Fruit fly (Drosophila melanogaster): ENCODE measurements around the gene CG13318.

CG13318 gene

DNA sequence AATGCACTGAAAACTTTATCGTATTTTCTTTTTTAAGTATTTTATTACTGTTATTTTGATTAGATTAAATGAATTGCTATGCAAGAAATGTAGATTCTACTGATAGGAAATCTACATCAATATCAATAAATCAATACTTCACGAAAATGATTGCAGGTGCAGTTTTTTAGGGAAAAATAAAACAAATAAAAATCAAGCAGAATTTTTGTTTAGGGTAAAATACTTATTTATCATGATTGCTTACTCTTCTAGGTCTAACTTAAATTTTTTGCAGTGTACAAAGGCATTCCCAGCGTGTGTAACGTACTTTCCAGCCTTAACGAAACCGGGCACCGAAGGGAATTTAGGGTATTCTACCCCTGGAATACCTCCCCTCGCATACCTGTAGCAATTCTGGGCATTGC lies 36.0 kb upstream of the CG13318 start (continued):
- TF ChIP-seq HLH106 (tag; optimal IDR thresholded peaks at IDR 0.05) (peak; percentile 63), Mio (GFP tag; optimal IDR thresholded peaks at IDR 0.05) (no peak), ey (GFP tag; optimal IDR thresholded peaks at IDR 0.05) (peak; percentile 57)

- TF ChIP-seq Sp1 (GFP tag; optimal IDR thresholded peaks at IDR 0.05), result no peak
- no peak for TF ChIP-seq Jra (GFP tag; optimal IDR thresholded peaks at IDR 0.05)
- TF ChIP-seq Abd-B (GFP tag; optimal IDR thresholded peaks at IDR 0.05), result no peak
- no peak for TF ChIP-seq Vsx2 (GFP tag; optimal IDR thresholded peaks at IDR 0.05; ENCODE audit: partially characterized antibody)
- no peak for TF ChIP-seq foxo (GFP tag; optimal IDR thresholded peaks at IDR 0.05)
- TF ChIP-seq HLH106 (tag; optimal IDR thresholded peaks at IDR 0.05), result no peak
- no peak for TF ChIP-seq rgr (GFP tag; optimal IDR thresholded peaks at IDR 0.05)
- TF ChIP-seq fru (GFP tag; optimal IDR thresholded peaks at IDR 0.05), result no peak
- TF ChIP-seq h (GFP tag; optimal IDR thresholded peaks at IDR 0.05), result no peak
- peak; percentile 46 for TF ChIP-seq woc (GFP tag; optimal IDR thresholded peaks at IDR 0.05)
- no peak for TF ChIP-seq CG32264 (GFP tag; optimal IDR thresholded peaks at IDR 0.05)
- TF ChIP-seq br (GFP tag; optimal IDR thresholded peaks at IDR 0.05), result no peak
- TF ChIP-seq lola (GFP tag; optimal IDR thresholded peaks at IDR 0.05), result no peak
- TF ChIP-seq brk (GFP tag; optimal IDR thresholded peaks at IDR 0.05), result peak; percentile 5
- no peak for TF ChIP-seq tai (GFP tag; optimal IDR thresholded peaks at IDR 0.05)
- TF ChIP-seq dsf (GFP tag; optimal IDR thresholded peaks at IDR 0.05; ENCODE audit: borderline replicate concordance), result no peak
- TF ChIP-seq Hnf4 (GFP tag; optimal IDR thresholded peaks at IDR 0.05), result peak; percentile 11
- TF ChIP-seq usp (GFP tag; optimal IDR thresholded peaks at IDR 0.05), result no peak
- TF ChIP-seq dmrt93B (GFP tag; optimal IDR thresholded peaks at IDR 0.05), result no peak
- no peak for TF ChIP-seq Myc (optimal IDR thresholded peaks at IDR 0.05)
- no peak for TF ChIP-seq Hr83 (GFP tag; optimal IDR thresholded peaks at IDR 0.05; ENCODE audit: poor library complexity, severe bottlenecking)
- TF ChIP-seq psq (GFP tag; optimal IDR thresholded peaks at IDR 0.05), result no peak
- no peak for TF ChIP-seq OdsH (GFP tag; optimal IDR thresholded peaks at IDR 0.05)
- no peak for TF ChIP-seq Mio (GFP tag; optimal IDR thresholded peaks at IDR 0.05)
- no peak for TF ChIP-seq N (GFP tag; optimal IDR thresholded peaks at IDR 0.05)
- TF ChIP-seq Dif (GFP tag; optimal IDR thresholded peaks at IDR 0.05; ENCODE audit: partially characterized antibody), result peak; percentile 66
- TF ChIP-seq CG9705 (GFP tag; optimal IDR thresholded peaks at IDR 0.05), result no peak
- TF ChIP-seq jim (GFP tag; optimal IDR thresholded peaks at IDR 0.05), result no peak
- no peak for TF ChIP-seq GATAd (GFP tag; optimal IDR thresholded peaks at IDR 0.05)
- TF ChIP-seq Dfd (GFP tag; optimal IDR thresholded peaks at IDR 0.05), result no peak
- no peak for TF ChIP-seq sv (GFP tag; optimal IDR thresholded peaks at IDR 0.05)
- no peak for TF ChIP-seq sage (GFP tag; optimal IDR thresholded peaks at IDR 0.05)
- peak; percentile 26 for TF ChIP-seq ey (GFP tag; optimal IDR thresholded peaks at IDR 0.05)
- TF ChIP-seq CrebA (GFP tag; optimal IDR thresholded peaks at IDR 0.05; ENCODE audit: borderline replicate concordance), result no peak
- TF ChIP-seq Rel (GFP tag; optimal IDR thresholded peaks at IDR 0.05), result no peak
- peak; percentile 87 for TF ChIP-seq Rel (tag; optimal IDR thresholded peaks at IDR 0.05)
- no peak for TF ChIP-seq Hr78 (GFP tag; optimal IDR thresholded peaks at IDR 0.05)
- no peak for TF ChIP-seq dl (GFP tag; optimal IDR thresholded peaks at IDR 0.05; ENCODE audit: insufficient read depth in 1 of 2, partially characterized antibody in 2 of 2)
- no peak for TF ChIP-seq pan (optimal IDR thresholded peaks at IDR 0.05)
Observed at dm6 chr3R:8807831-8808517, 35.5 kb upstream of the CG13318 start.

DNA sequence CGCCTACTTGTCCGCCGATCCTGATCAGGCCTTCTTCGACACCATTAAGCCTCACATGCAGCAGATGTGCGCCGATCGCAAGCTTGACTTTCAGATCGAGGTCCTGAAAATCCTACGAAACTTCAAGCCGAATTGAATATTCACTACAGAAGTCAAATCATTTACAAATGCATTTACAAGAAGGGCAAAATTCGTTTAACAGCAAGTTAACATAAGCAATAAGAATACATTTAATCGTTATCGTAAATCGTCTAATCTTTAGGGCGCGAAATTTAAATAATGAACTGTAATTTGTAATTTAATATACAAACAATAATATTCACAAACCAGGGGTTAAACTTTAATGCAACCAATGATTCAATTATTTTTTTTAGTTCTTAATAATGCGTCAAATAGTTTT lies 34.6 kb upstream of the CG13318 start:
- TF ChIP-seq rgr (GFP tag; optimal IDR thresholded peaks at IDR 0.05) (no peak), dl (GFP tag; optimal IDR thresholded peaks at IDR 0.05; ENCODE audit: insufficient read depth in 1 of 2, partially characterized antibody in 2 of 2) (no peak), Vsx2 (GFP tag; optimal IDR thresholded peaks at IDR 0.05; ENCODE audit: partially characterized antibody) (no peak), Dif (GFP tag; optimal IDR thresholded peaks at IDR 0.05; ENCODE audit: partially characterized antibody) (no peak), Mio (GFP tag; optimal IDR thresholded peaks at IDR 0.05) (no peak), Hr78 (GFP tag; optimal IDR thresholded peaks at IDR 0.05) (no peak), Myc (optimal IDR thresholded peaks at IDR 0.05) (no peak), jim (GFP tag; optimal IDR thresholded peaks at IDR 0.05) (no peak), Sp1 (GFP tag; optimal IDR thresholded peaks at IDR 0.05) (no peak), ey (GFP tag; optimal IDR thresholded peaks at IDR 0.05) (no peak), dmrt93B (GFP tag; optimal IDR thresholded peaks at IDR 0.05) (no peak), CG32264 (GFP tag; optimal IDR thresholded peaks at IDR 0.05) (no peak), Abd-B (GFP tag; optimal IDR thresholded peaks at IDR 0.05) (no peak), psq (GFP tag; optimal IDR thresholded peaks at IDR 0.05) (no peak)

Measured in whole organism, wandering third instar larva.